Worm (Caenorhabditis elegans) whole organism, early embryonic: ENCODE results near the gene T28A11.4.

Experiments used
- hnd-1 ChIP-seq: sonication (generic microtip); optimal IDR thresholded peaks from 2 replicates; lab custom pipeline; 2016; ENCODE audit warnings: missing genetic modification characterization, missing compliant biosample characterization
- sea-1 ChIP-seq: fragments of 200-800 bp; sonication (Bioruptor generic); conservative IDR thresholded peaks from 2 replicates; pipeline ENCODE4 v1.3.6; 2022; ENCODE audit warnings: missing genetic modification characterization, missing compliant biosample characterization

DNA sequence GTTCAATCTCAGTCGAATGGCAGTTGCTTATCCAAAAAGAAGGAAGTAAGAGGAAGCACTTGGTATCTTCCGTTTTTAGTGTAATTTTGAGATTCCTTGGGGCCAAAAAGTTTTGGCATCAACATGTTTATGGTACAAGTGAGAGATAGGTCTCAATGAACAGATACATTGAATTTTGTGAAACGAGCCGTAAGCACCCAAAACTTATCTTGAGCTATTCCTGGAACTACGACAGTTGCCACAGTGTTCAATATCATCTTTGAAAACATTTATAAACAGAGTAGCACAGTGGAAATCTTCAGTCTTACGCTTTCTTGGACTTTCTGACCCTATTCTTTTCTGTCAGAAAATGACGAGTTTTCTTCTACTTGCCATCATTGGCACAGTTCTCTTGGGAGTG lies 1.2 kb downstream of the T28A11.4 start, which contains the start of gene T28A11.3:
- no peak for TF ChIP-seq sea-1 (GFP tag; lab: Robert Waterston, UW)
- TF ChIP-seq hnd-1 (tag; lab: Kevin White, UChicago): no peak
